Fruit fly (Drosophila melanogaster): Measurements from ENCODE around the gene Smg5.

The Smg5 gene

dm6 chr2L:13904331-13904911, at the start of gene Smg5:
Gene Smg5 (minus strand): TSS chr2L:13904661.
- TF ChIP-seq jigr1 (GFP tag; IDR thresholded peaks at IDR 0.05) (peak; percentile 65; the same call in 2 of the 3 replicates), CG6254 (GFP tag; optimal IDR thresholded peaks at IDR 0.05) (no peak), TFAM (GFP tag; optimal IDR thresholded peaks at IDR 0.05) (peak; percentile 29), CG16779 (GFP tag; IDR thresholded peaks at IDR 0.05) (peak; percentile 91), hbn (GFP tag; IDR thresholded peaks at IDR 0.05; ENCODE audit: partially characterized antibody) (peak; percentile 80), ewg (GFP tag; optimal IDR thresholded peaks at IDR 0.05) (peak; percentile 97), Tbp (GFP tag; optimal IDR thresholded peaks at IDR 0.05) (no peak), CG9609 (GFP tag; optimal IDR thresholded peaks at IDR 0.05) (peak; percentile 98), CG32772 (GFP tag; IDR thresholded peaks at IDR 0.05) (peak; percentile 96), kay (GFP tag; optimal IDR thresholded peaks at IDR 0.05) (peak; percentile 82), CG14014 (GFP tag; IDR thresholded peaks at IDR 0.05) (peak; percentile 91), CHES-1-like (GFP tag; optimal IDR thresholded peaks at IDR 0.05) (peak; percentile 96), dan (GFP tag; IDR thresholded peaks at IDR 0.05) (peak; percentile 86), CG1603 (tag; optimal IDR thresholded peaks at IDR 0.05) (peak; percentile 99), Xrp1 (GFP tag; IDR thresholded peaks at IDR 0.05) (peak; percentile 98), Abd-B (GFP tag; optimal IDR thresholded peaks at IDR 0.05) (peak; percentile 92), cwo (GFP tag; optimal IDR thresholded peaks at IDR 0.05) (peak; percentile 49), ci (GFP tag; IDR thresholded peaks at IDR 0.05) (peak; percentile 97), jumu (GFP tag; optimal IDR thresholded peaks at IDR 0.05) (peak; percentile 92), crp (GFP tag; optimal IDR thresholded peaks at IDR 0.05) (peak in 1 of 2 experiments; percentile 72), Hmx (GFP tag; optimal IDR thresholded peaks at IDR 0.05) (peak; percentile 76), Dip3 (GFP tag; optimal IDR thresholded peaks at IDR 0.05) (peak; percentile 96), CG13296 (GFP tag; optimal IDR thresholded peaks at IDR 0.05) (peak; percentile 63), CG4854 (GFP tag; optimal IDR thresholded peaks at IDR 0.05) (peak; percentile 86), CG15601 (tag; optimal IDR thresholded peaks at IDR 0.05) (peak; percentile 93), MESR4 (GFP tag; optimal IDR thresholded peaks at IDR 0.05) (peak; percentile 88), bigmax (GFP tag; optimal IDR thresholded peaks at IDR 0.05) (no peak), CG17359 (tag; optimal IDR thresholded peaks at IDR 0.05) (peak; percentile 80), CG16863 (GFP tag; optimal IDR thresholded peaks at IDR 0.05) (peak; percentile 96), CG30020 (tag; optimal IDR thresholded peaks at IDR 0.05) (peak; percentile 86), NfI (GFP tag; optimal IDR thresholded peaks at IDR 0.05) (peak; percentile 94), CG8290 (GFP tag; optimal IDR thresholded peaks at IDR 0.05) (peak; percentile 69), CG8290 (tag; optimal IDR thresholded peaks at IDR 0.05) (peak; percentile 85 to 97), Trl (optimal IDR thresholded peaks at IDR 0.05) (peak in 1 of 2 experiments; percentile 14), Trl (GFP tag; optimal IDR thresholded peaks at IDR 0.05) (peak; percentile 97), Ada2b (GFP tag; IDR thresholded peaks at IDR 0.05) (peak; percentile 96), tll (GFP tag; optimal IDR thresholded peaks at IDR 0.05) (peak in 1 of 2 experiments; percentile 26), insv (GFP tag; optimal IDR thresholded peaks at IDR 0.05) (peak in 1 of 2 experiments; percentile 65), Xbp1 (GFP tag; optimal IDR thresholded peaks at IDR 0.05) (peak; percentile 98), CG2712 (tag; optimal IDR thresholded peaks at IDR 0.05) (peak; percentile 90), Nf-YB (GFP tag; optimal IDR thresholded peaks at IDR 0.05) (peak; percentile 69), CG1529 (GFP tag; optimal IDR thresholded peaks at IDR 0.05) (peak; percentile 73), vfl (GFP tag; optimal IDR thresholded peaks at IDR 0.05) (peak; percentile 95), CoRest (tag; optimal IDR thresholded peaks at IDR 0.05) (peak; percentile 94), CG11093 (GFP tag; IDR thresholded peaks at IDR 0.05) (peak; percentile 84; the same call in 2 of the 3 replicates), CG2875 (GFP tag; optimal IDR thresholded peaks at IDR 0.05) (peak; percentile 37), emc (GFP tag; optimal IDR thresholded peaks at IDR 0.05) (peak; percentile 95), hkb (optimal IDR thresholded peaks at IDR 0.05) (peak; percentile 96), hkb (GFP tag; IDR thresholded peaks at IDR 0.05) (peak; percentile 91), Side (GFP tag; optimal IDR thresholded peaks at IDR 0.05) (peak; percentile 91)

All from whole organism, embryonic.